Fruit fly (Drosophila melanogaster) whole organism, embryonic: Measurements from ENCODE around the gene CG17612.

Experiments used
- Abd-B ChIP-seq: fragments of 200-800 bp; sonication (Bioruptor generic); optimal IDR thresholded peaks from 2 replicates; lab custom pipeline; 2018; ENCODE audit warnings: missing biosample characterization, mild to moderate bottlenecking, missing genetic modification characterization, moderate library complexity
- Adf1 ChIP-seq: fragments of 200-800 bp; sonication (Bioruptor generic); IDR thresholded peaks from 2 replicates; pipeline ENCODE4 v1.3.6; 2022; ENCODE audit warnings: missing biosample characterization, missing genetic modification characterization
- Bgb ChIP-seq: fragments of 200-800 bp; sonication (Bioruptor generic); IDR thresholded peaks from 2 replicates; pipeline ENCODE4 v1.3.6; 2022; ENCODE audit warnings: missing biosample characterization, missing genetic modification characterization; ENCODE audit not compliant: partially characterized antibody
- CG10321 ChIP-seq: fragments of 200-800 bp; sonication (Bioruptor generic); IDR thresholded peaks from 2 replicates; pipeline ENCODE4 v1.3.6; 2022; ENCODE audit warnings: missing biosample characterization, missing genetic modification characterization
- CG10959 ChIP-seq: fragments of 200-800 bp; sonication (Bioruptor generic); IDR thresholded peaks from 2 replicates; pipeline ENCODE4 v1.3.6; 2022; ENCODE audit warnings: missing biosample characterization, missing genetic modification characterization
- CG12942 ChIP-seq: fragments of 200-800 bp; sonication (Bioruptor generic); optimal IDR thresholded peaks from 3 replicates; lab custom pipeline; 2016; ENCODE audit warnings: missing biosample characterization, missing genetic modification characterization
- CG13894 ChIP-seq: fragments of 200-800 bp; sonication (Bioruptor generic); optimal IDR thresholded peaks from 3 replicates; lab custom pipeline; 2018; ENCODE audit warnings: missing biosample characterization, mild to moderate bottlenecking, missing genetic modification characterization, moderate library complexity
- CG14667 ChIP-seq: fragments of 200-800 bp; sonication (Bioruptor generic); IDR thresholded peaks from 2 replicates; pipeline ENCODE4 v1.3.6; 2022; ENCODE audit warnings: missing biosample characterization, missing genetic modification characterization
- CG15011 ChIP-seq: fragments of 200-800 bp; sonication (Bioruptor generic); optimal IDR thresholded peaks from 3 replicates; lab custom pipeline; 2018; ENCODE audit warnings: missing biosample characterization, mild to moderate bottlenecking, missing genetic modification characterization
- CG1529 ChIP-seq: fragments of 200-800 bp; sonication (Bioruptor generic); optimal IDR thresholded peaks from 3 replicates; lab custom pipeline; 2018; ENCODE audit warnings: missing biosample characterization, missing genetic modification characterization
- CG15479 ChIP-seq: fragments of 200-800 bp; sonication (Bioruptor generic); optimal IDR thresholded peaks from 3 replicates; lab custom pipeline; 2019; ENCODE audit warnings: missing biosample characterization, mild to moderate bottlenecking, missing genetic modification characterization, moderate library complexity
- CG15601 ChIP-seq: fragments of 200-800 bp; sonication (Bioruptor generic); optimal IDR thresholded peaks from 3 replicates; lab custom pipeline; 2019; ENCODE audit warnings: missing biosample characterization, mild to moderate bottlenecking, missing genetic modification characterization, moderate library complexity
- CG17612 ChIP-seq: fragments of 200-800 bp; sonication (Bioruptor generic); IDR thresholded peaks from 2 replicates; pipeline ENCODE4 v1.3.6; 2022; ENCODE audit warnings: missing biosample characterization, missing genetic modification characterization
- CG31224 ChIP-seq: fragments of 200-800 bp; sonication (Bioruptor generic); IDR thresholded peaks from 2 replicates; pipeline ENCODE4 v1.3.6; 2022; ENCODE audit warnings: missing biosample characterization, missing genetic modification characterization
- CG32772 ChIP-seq: fragments of 200-800 bp; sonication (Bioruptor generic); IDR thresholded peaks from 2 replicates; pipeline ENCODE4 v1.3.6; 2022; ENCODE audit warnings: missing biosample characterization, missing genetic modification characterization
- CG34376 ChIP-seq: fragments of 200-800 bp; sonication (Bioruptor generic); optimal IDR thresholded peaks from 2 replicates; lab custom pipeline; 2018; ENCODE audit warnings: missing biosample characterization, mild to moderate bottlenecking, missing genetic modification characterization
- CG6813 ChIP-seq: fragments of 200-800 bp; sonication (Bioruptor generic); optimal IDR thresholded peaks from 2 replicates; lab custom pipeline; 2017; ENCODE audit warnings: missing biosample characterization, missing genetic modification characterization, mild to moderate bottlenecking, moderate library complexity, missing genetic modification reagents
- CG7963 ChIP-seq: fragments of 200-800 bp; sonication (Bioruptor generic); IDR thresholded peaks from 3 replicates; pipeline ENCODE4 v1.3.6; 2022; ENCODE audit warnings: missing biosample characterization, missing genetic modification characterization; ENCODE audit not compliant: partially characterized antibody
- CG8290 ChIP-seq, 3 experiments: fragments of 200-800 bp; sonication (Bioruptor generic); optimal IDR thresholded peaks; 2 replicates each; lab custom pipeline; 2016 to 2019; ENCODE audit warnings: missing biosample characterization in 3 of 3, missing genetic modification characterization in 3 of 3, mild to moderate bottlenecking in 2 of 3, moderate library complexity in 1 of 3
- CHES-1-like ChIP-seq: fragments of 200-800 bp; sonication (Bioruptor generic); optimal IDR thresholded peaks from 2 replicates; lab custom pipeline; 2016; ENCODE audit warnings: missing biosample characterization, missing genetic modification characterization
- D19B ChIP-seq: fragments of 200-800 bp; sonication (Bioruptor generic); optimal IDR thresholded peaks from 2 replicates; lab custom pipeline; 2017; ENCODE audit warnings: missing biosample characterization, mild to moderate bottlenecking, missing genetic modification characterization
- Deaf1 ChIP-seq: fragments of 200-800 bp; optimal IDR thresholded peaks from 3 replicates; lab custom pipeline; 2019; ENCODE audit warnings: missing biosample characterization, mild to moderate bottlenecking, missing genetic modification characterization, moderate library complexity
- Dip3 ChIP-seq: fragments of 200-800 bp; sonication (Bioruptor generic); optimal IDR thresholded peaks from 3 replicates; lab custom pipeline; 2016; ENCODE audit warnings: missing biosample characterization, missing genetic modification characterization
- Dp ChIP-seq: fragments of 200-800 bp; sonication (Bioruptor generic); optimal IDR thresholded peaks from 2 replicates; lab custom pipeline; 2018; ENCODE audit warnings: missing biosample characterization, mild to moderate bottlenecking, missing genetic modification characterization, moderate library complexity
- GATAe ChIP-seq: fragments of 200-800 bp; sonication (Bioruptor generic); conservative IDR thresholded peaks from 2 replicates; pipeline ENCODE4 v1.3.6; 2022; ENCODE audit warnings: missing biosample characterization, missing genetic modification characterization
- Hey ChIP-seq: fragments of 200-800 bp; sonication (Bioruptor generic); optimal IDR thresholded peaks from 3 replicates; lab custom pipeline; 2018; ENCODE audit warnings: missing biosample characterization, mild to moderate bottlenecking, missing genetic modification characterization
- Hmx ChIP-seq: fragments of 200-800 bp; sonication (Bioruptor generic); optimal IDR thresholded peaks from 2 replicates; lab custom pipeline; 2016; ENCODE audit warnings: missing biosample characterization, missing genetic modification characterization
- NC2β ChIP-seq: fragments of 200-800 bp; sonication (Bioruptor generic); optimal IDR thresholded peaks from 2 replicates; lab custom pipeline; 2016; ENCODE audit warnings: missing biosample characterization, missing genetic modification characterization
- Stat92E ChIP-seq, 3 experiments: fragments of >200 bp in 2 of 3; fragments of 200-800 bp in 1 of 3; sonication (Bioruptor generic) in 1 of 3; optimal IDR thresholded peaks; 2 replicates each; lab custom pipeline; 2017 to 2019; ENCODE audit warnings: missing biosample characterization in 3 of 3, missing genetic modification characterization in 3 of 3, mild to moderate bottlenecking in 1 of 3, moderate library complexity in 1 of 3
- br ChIP-seq: fragments of >200 bp; optimal IDR thresholded peaks from 2 replicates; lab custom pipeline; 2017
- chn ChIP-seq: fragments of 200-800 bp; sonication (Bioruptor generic); optimal IDR thresholded peaks from 2 replicates; lab custom pipeline; 2016; ENCODE audit warnings: missing biosample characterization, missing genetic modification characterization
- crp ChIP-seq, 2 experiments: fragments of 200-800 bp; sonication (Bioruptor generic); optimal IDR thresholded peaks; 2 replicates in 1 of 2; 3 replicates in 1 of 2; lab custom pipeline; 2017; ENCODE audit warnings: missing biosample characterization in 2 of 2, missing genetic modification characterization in 2 of 2, mild to moderate bottlenecking in 1 of 2, moderate library complexity in 1 of 2
- danr ChIP-seq: fragments of 200-800 bp; sonication (Bioruptor generic); IDR thresholded peaks from 2 replicates; pipeline ENCODE4 v1.3.6; 2022; ENCODE audit warnings: missing biosample characterization, missing genetic modification characterization
- ftz-f1 ChIP-seq: fragments of 200-800 bp; sonication (Bioruptor generic); optimal IDR thresholded peaks from 2 replicates; lab custom pipeline; 2016; ENCODE audit warnings: missing biosample characterization, missing genetic modification characterization
- gcm ChIP-seq: fragments of 200-800 bp; sonication (Bioruptor generic); optimal IDR thresholded peaks from 2 replicates; lab custom pipeline; 2019; ENCODE audit warnings: missing biosample characterization, mild to moderate bottlenecking, missing genetic modification characterization, moderate library complexity
- grau ChIP-seq: fragments of 200-800 bp; optimal IDR thresholded peaks from 3 replicates; lab custom pipeline; 2019; ENCODE audit warnings: missing biosample characterization, mild to moderate bottlenecking, missing genetic modification characterization, moderate library complexity
- gt ChIP-seq: fragments of 200-800 bp; sonication (Bioruptor generic); IDR thresholded peaks from 2 replicates; pipeline ENCODE4 v1.3.6; 2022; ENCODE audit warnings: missing biosample characterization, missing genetic modification characterization
- ind ChIP-seq: fragments of 200-800 bp; sonication (Bioruptor generic); optimal IDR thresholded peaks from 3 replicates; lab custom pipeline; 2016; ENCODE audit warnings: missing biosample characterization, missing genetic modification characterization
- insv ChIP-seq, 2 experiments: fragments of 200-800 bp; sonication (Bioruptor generic); optimal IDR thresholded peaks; 3 replicates each; lab custom pipeline; 2016 to 2018; ENCODE audit warnings: missing biosample characterization in 2 of 2, missing genetic modification characterization in 2 of 2
- nom ChIP-seq: fragments of 200-800 bp; sonication (Bioruptor generic); optimal IDR thresholded peaks from 2 replicates; lab custom pipeline; 2017; ENCODE audit warnings: missing biosample characterization, missing genetic modification characterization, mild to moderate bottlenecking, moderate library complexity, missing genetic modification reagents
- row ChIP-seq: fragments of 200-800 bp; sonication (Bioruptor generic); IDR thresholded peaks from 3 replicates; pipeline ENCODE4 v1.3.6; 2022; ENCODE audit warnings: missing biosample characterization, missing genetic modification characterization
- sd ChIP-seq: fragments of 200-800 bp; sonication (Bioruptor generic); optimal IDR thresholded peaks from 3 replicates; lab custom pipeline; 2018; ENCODE audit warnings: missing biosample characterization, mild to moderate bottlenecking, missing genetic modification characterization, moderate library complexity
- seq ChIP-seq: fragments of 200-800 bp; sonication (Bioruptor generic); IDR thresholded peaks from 2 replicates; pipeline ENCODE4 v1.3.6; 2022; ENCODE audit warnings: missing biosample characterization, missing genetic modification characterization
- slp2 ChIP-seq: fragments of 200-800 bp; sonication (Bioruptor generic); optimal IDR thresholded peaks from 2 replicates; lab custom pipeline; 2016; ENCODE audit warnings: missing biosample characterization, missing genetic modification characterization
- sna ChIP-seq: fragments of 200-800 bp; sonication (Bioruptor generic); IDR thresholded peaks from 2 replicates; pipeline ENCODE4 v1.3.6; 2022; ENCODE audit warnings: missing biosample characterization, missing genetic modification characterization; ENCODE audit not compliant: partially characterized antibody
- stwl ChIP-seq: fragments of 200-800 bp; sonication (Bioruptor generic); optimal IDR thresholded peaks from 3 replicates; lab custom pipeline; 2018; ENCODE audit warnings: missing biosample characterization, mild to moderate bottlenecking, missing genetic modification characterization, moderate library complexity
- vfl ChIP-seq: fragments of 200-800 bp; sonication (Bioruptor generic); optimal IDR thresholded peaks from 2 replicates; lab custom pipeline; 2016; ENCODE audit warnings: missing biosample characterization, missing genetic modification characterization
- wek ChIP-seq: fragments of 200-800 bp; sonication (Bioruptor generic); optimal IDR thresholded peaks from 3 replicates; lab custom pipeline; 2018; ENCODE audit warnings: missing biosample characterization, mild to moderate bottlenecking, missing genetic modification characterization, moderate library complexity
- z ChIP-seq: fragments of 200-800 bp; sonication (Bioruptor generic); IDR thresholded peaks from 3 replicates; pipeline ENCODE4 v1.3.6; 2022; ENCODE audit warnings: missing biosample characterization, missing genetic modification characterization

Gene CG17612

DNA sequence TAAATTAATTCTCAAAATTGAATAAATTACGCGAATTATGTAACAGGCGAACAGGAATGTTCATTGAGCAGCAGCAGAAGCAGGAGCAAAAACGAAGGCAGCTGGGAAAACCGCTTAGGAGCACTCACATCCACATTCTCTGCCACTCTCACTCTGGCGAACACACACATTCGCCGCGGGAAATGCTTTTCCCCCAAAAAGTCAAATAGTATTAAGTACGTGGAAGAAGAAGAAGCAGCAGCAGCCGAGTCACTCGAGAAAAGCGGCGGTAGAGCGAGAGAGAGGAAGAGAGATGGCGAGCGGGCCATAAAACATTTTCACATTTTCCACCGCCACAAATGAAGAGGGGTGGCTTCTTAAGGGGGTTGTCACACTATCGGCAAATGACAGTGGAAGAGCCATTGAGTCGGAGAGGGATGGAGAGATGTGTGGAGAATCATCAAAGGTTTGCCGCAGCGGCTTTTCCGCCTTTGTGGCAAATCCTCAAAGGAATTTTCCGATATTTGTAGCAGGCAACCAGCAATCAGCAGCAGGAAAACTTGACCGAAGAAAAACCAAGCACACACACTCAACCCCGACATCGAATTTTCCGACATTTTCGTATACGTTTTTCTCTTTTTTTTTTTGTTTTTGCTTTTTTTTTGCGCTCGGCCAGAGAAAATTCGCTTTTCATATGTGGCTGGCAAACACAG lies 35.8 kb downstream of the CG17612 start (continued):
- no peak for TF ChIP-seq CG17612 (GFP tag; lab: Robert Waterston, UW)
- peak; percentile 32; the same call in 1 of the 2 replicates for TF ChIP-seq CG10321 (GFP tag; lab: Robert Waterston, UW)
- peak; percentile 97 for TF ChIP-seq CG31224 (GFP tag; lab: Robert Waterston, UW)
- peak; percentile 30; the same call in 1 of the 2 replicates for TF ChIP-seq Bgb
- peak; percentile 33 for TF ChIP-seq chn (GFP tag; lab: Kevin White, UChicago)
- no peak for TF ChIP-seq CG15011 (GFP tag; lab: Kevin White, UChicago)
- peak; percentile 86; the same call in 2 of the 3 replicates for TF ChIP-seq z (GFP tag; lab: Robert Waterston, UW)
- no peak for TF ChIP-seq crp (GFP tag; optimal IDR thresholded peaks at IDR 0.05; lab: Kevin White, UChicago)
- no peak for TF ChIP-seq CG10959 (GFP tag; lab: Robert Waterston, UW)
- TF ChIP-seq gcm, result peak; percentile 28
- TF ChIP-seq Stat92E (GFP tag; optimal IDR thresholded peaks at IDR 0.05; lab: Kevin White, UChicago), result peak in 1 of 3 experiments; percentile 77
- TF ChIP-seq nom (GFP tag; lab: Kevin White, UChicago), result no peak
- TF ChIP-seq ind, result no peak
- peak; percentile 72; the same call in 1 of the 2 replicates for TF ChIP-seq seq (GFP tag; lab: Robert Waterston, UW)
- TF ChIP-seq stwl (tag; lab: Kevin White, UChicago), result peak; percentile 6
- TF ChIP-seq Abd-B (GFP tag; lab: Kevin White, UChicago), result peak; percentile 18
- TF ChIP-seq CG12942 (GFP tag; lab: Kevin White, UChicago), result no peak
- peak; percentile 3 for TF ChIP-seq Dip3 (GFP tag; lab: Kevin White, UChicago)
- TF ChIP-seq grau (tag; lab: Kevin White, UChicago), result no peak
- TF ChIP-seq Hmx (GFP tag; lab: Kevin White, UChicago), result no peak
- no peak for TF ChIP-seq CG8290 (GFP tag; optimal IDR thresholded peaks at IDR 0.05; lab: Kevin White, UChicago)
- no peak for TF ChIP-seq CG8290 (tag; optimal IDR thresholded peaks at IDR 0.05; lab: Kevin White, UChicago)
- no peak for TF ChIP-seq Dp (GFP tag; lab: Kevin White, UChicago)
- TF ChIP-seq danr, result no peak
- no peak for TF ChIP-seq slp2
- TF ChIP-seq CG6813, result no peak
- peak; percentile 65 for TF ChIP-seq CG13894 (tag; lab: Kevin White, UChicago)
- TF ChIP-seq CG15601 (tag; lab: Kevin White, UChicago), result no peak
- TF ChIP-seq wek (GFP tag; lab: Kevin White, UChicago), result no peak
- no peak for TF ChIP-seq Adf1 (GFP tag; lab: Robert Waterston, UW)
- no peak for TF ChIP-seq D19B (GFP tag; lab: Kevin White, UChicago)
- no peak for TF ChIP-seq CHES-1-like (GFP tag; lab: Kevin White, UChicago)
- no peak for TF ChIP-seq gt (GFP tag; lab: Robert Waterston, UW)
- TF ChIP-seq CG7963, result no peak
- no peak for TF ChIP-seq row (GFP tag; lab: Robert Waterston, UW)
- no peak for TF ChIP-seq GATAe
- peak; percentile 50; the same call in 1 of the 2 replicates for TF ChIP-seq sna (GFP tag; lab: Robert Waterston, UW)
- no peak for TF ChIP-seq CG15479 (GFP tag; lab: Kevin White, UChicago)
- no peak for TF ChIP-seq CG32772 (GFP tag; lab: Robert Waterston, UW)
- TF ChIP-seq NC2β (GFP tag; lab: Kevin White, UChicago), result no peak
- TF ChIP-seq insv (GFP tag; optimal IDR thresholded peaks at IDR 0.05; lab: Kevin White, UChicago), result no peak
- TF ChIP-seq CG34376 (GFP tag; lab: Kevin White, UChicago), result peak; percentile 16
- TF ChIP-seq ftz-f1, result no peak
- no peak for TF ChIP-seq vfl (GFP tag; lab: Kevin White, UChicago)
- no peak for TF ChIP-seq CG1529
- peak; percentile 33 for TF ChIP-seq Hey (tag; lab: Kevin White, UChicago)
- no peak for TF ChIP-seq CG14667 (GFP tag; lab: Robert Waterston, UW)
- peak; percentile 58 for TF ChIP-seq Deaf1 (tag; lab: Kevin White, UChicago)
- TF ChIP-seq sd (tag; lab: Kevin White, UChicago), result peak; percentile 90
- no peak for TF ChIP-seq br
